Worm (Caenorhabditis elegans): Measurements from ENCODE around the gene F58E6.11.

Gene F58E6.11

ce11 chrV:9782969-9783368 is 25.2 kb upstream of the F58E6.11 start, which contains the start of gene F46B6.5:
Gene F46B6.5, minus strand, starts transcription at chrV:9783069.
- TF ChIP-seq pat-9 (tag; optimal IDR thresholded peaks at IDR 0.05) (no peak), elt-4 (tag; optimal IDR thresholded peaks at IDR 0.05) (no peak), ceh-2 (tag; optimal IDR thresholded peaks at IDR 0.05) (no peak), gmeb-2 (tag; optimal IDR thresholded peaks at IDR 0.05) (no peak), zip-5 (tag; optimal IDR thresholded peaks at IDR 0.05) (no peak), ttx-3 (tag; optimal IDR thresholded peaks at IDR 0.05) (no peak), madf-2 (tag; optimal IDR thresholded peaks at IDR 0.05) (no peak), pros-1 (tag; optimal IDR thresholded peaks at IDR 0.05) (no peak), unc-55 (GFP tag; optimal IDR thresholded peaks at IDR 0.05) (no peak), unc-3 (GFP tag; conservative IDR thresholded peaks at IDR 0.05) (no peak), unc-3 (tag; optimal IDR thresholded peaks at IDR 0.05) (no peak), syd-9 (tag; optimal IDR thresholded peaks at IDR 0.05) (no peak), dve-1 (tag; optimal IDR thresholded peaks at IDR 0.05) (no peak)

DNA sequence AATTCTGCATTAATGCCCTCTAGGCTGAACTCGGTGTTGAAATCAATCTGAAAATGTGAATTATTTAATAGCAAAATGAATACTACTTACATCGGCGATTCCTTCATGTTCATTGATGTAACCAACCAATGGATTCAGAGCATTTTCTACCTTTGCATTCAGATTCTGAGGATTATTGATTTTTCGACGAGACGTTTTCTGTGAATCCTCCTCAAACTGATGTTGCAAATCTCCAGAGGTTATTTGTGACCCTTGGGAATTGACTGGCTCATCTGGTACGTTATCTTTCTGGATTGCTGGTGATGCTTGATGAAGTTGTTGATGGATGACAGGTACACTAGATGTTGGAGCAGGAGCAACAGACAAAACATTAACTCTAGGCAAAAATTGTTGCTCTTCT is 24.3 kb upstream of the F58E6.11 start:
- TF ChIP-seq ceh-6 (GFP tag; optimal IDR thresholded peaks at IDR 0.05) (no peak), syd-9 (tag; optimal IDR thresholded peaks at IDR 0.05) (no peak), unc-42 (tag; optimal IDR thresholded peaks at IDR 0.05) (no peak), nhr-11 (tag; optimal IDR thresholded peaks at IDR 0.05) (no peak), hlh-13 (GFP tag; optimal IDR thresholded peaks at IDR 0.05) (no peak), odd-2 (tag; optimal IDR thresholded peaks at IDR 0.05) (no peak), ceh-30 (tag; optimal IDR thresholded peaks at IDR 0.05) (no peak), hlh-30 (tag; optimal IDR thresholded peaks at IDR 0.05; ENCODE audit: insufficient read depth) (no peak), unc-3 (GFP tag; conservative IDR thresholded peaks at IDR 0.05) (no peak), unc-3 (tag; optimal IDR thresholded peaks at IDR 0.05) (no peak), fkh-10 (GFP tag; optimal IDR thresholded peaks at IDR 0.05) (no peak), Y22D7AL.16 (tag; optimal IDR thresholded peaks at IDR 0.05) (no peak)

DNA sequence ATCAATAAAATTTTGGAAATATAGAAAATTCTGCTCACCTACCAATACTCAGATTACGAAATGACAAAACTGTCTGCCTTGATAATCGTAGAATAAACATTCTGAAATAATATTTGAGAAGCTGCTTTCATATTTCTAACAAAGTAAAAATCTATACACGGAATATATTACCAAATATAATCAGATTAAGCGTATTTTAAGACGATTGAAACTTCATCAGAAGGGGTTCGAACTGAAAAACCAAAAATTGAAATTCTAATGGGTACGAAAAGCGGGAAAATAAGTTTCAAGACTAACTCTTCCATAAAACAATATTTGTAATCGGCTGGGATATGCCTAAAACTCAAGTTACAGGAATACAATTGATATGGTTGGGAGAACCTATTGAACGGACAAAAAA is 21.6 kb upstream of the F58E6.11 start, which contains the start of gene F46B6.4:
Gene F46B6.4 (minus strand): TSS at position 101 of the 400 bp plus-strand sequence.
- TF ChIP-seq fkh-10 (GFP tag; optimal IDR thresholded peaks at IDR 0.05) (no peak), elt-4 (tag; optimal IDR thresholded peaks at IDR 0.05) (no peak)

- TF ChIP-seq ceh-14 (tag; optimal IDR thresholded peaks at IDR 0.05) (no peak), ceh-2 (tag; optimal IDR thresholded peaks at IDR 0.05) (no peak), lim-6 (tag; optimal IDR thresholded peaks at IDR 0.05) (no peak), ztf-16 (tag; optimal IDR thresholded peaks at IDR 0.05) (no peak), hlh-13 (GFP tag; optimal IDR thresholded peaks at IDR 0.05) (no peak), unc-86 (tag; optimal IDR thresholded peaks at IDR 0.05) (no peak), nhr-232 (tag; optimal IDR thresholded peaks at IDR 0.05) (no peak), pax-1 (tag; optimal IDR thresholded peaks at IDR 0.05) (no peak), ahr-1 (tag; optimal IDR thresholded peaks at IDR 0.05) (no peak), fkh-10 (GFP tag; optimal IDR thresholded peaks at IDR 0.05) (no peak), ttx-3 (tag; optimal IDR thresholded peaks at IDR 0.05) (no peak), ceh-45 (GFP tag; IDR thresholded peaks at IDR 0.05) (no peak), ceh-34 (tag; optimal IDR thresholded peaks at IDR 0.05) (no peak), ceh-30 (tag; optimal IDR thresholded peaks at IDR 0.05) (no peak), pros-1 (tag; optimal IDR thresholded peaks at IDR 0.05) (no peak), hlh-30 (tag; optimal IDR thresholded peaks at IDR 0.05; ENCODE audit: insufficient read depth) (no peak), T23F11.4 (GFP tag; optimal IDR thresholded peaks at IDR 0.05) (no peak)
These were observed 19.9 kb upstream of the F58E6.11 start, which contains the start of gene smg-4 for ce11 chrV:9777645-9778044. Gene smg-4, minus strand, starts transcription at chrV:9777745.

DNA sequence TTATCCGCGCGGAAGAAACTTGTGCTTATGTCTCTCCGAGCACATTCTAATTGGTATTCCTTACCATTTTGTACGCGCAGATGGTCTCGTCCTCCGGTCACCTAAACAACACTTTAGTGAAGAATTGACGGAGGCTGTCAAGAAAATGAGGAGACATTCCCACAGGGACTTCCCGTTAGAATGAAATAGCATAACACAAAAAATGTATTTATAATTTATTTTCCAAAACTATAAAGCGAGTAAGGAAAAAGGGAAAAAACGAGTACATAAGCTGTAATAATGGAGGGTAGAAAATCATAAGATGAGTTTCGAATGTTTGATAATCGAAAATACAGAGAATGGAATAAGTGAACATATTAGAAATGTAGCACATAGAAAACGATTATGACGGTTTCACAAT is 17.9 kb upstream of the F58E6.11 start, which contains the start of gene F46B6.12:
Gene F46B6.12 (minus strand): TSS at position 101 of the 400 bp plus-strand sequence.
- TF ChIP-seq hlh-13 (GFP tag; optimal IDR thresholded peaks at IDR 0.05) (no peak), ceh-31 (tag; optimal IDR thresholded peaks at IDR 0.05) (no peak), unc-42 (tag; optimal IDR thresholded peaks at IDR 0.05) (no peak), odd-2 (tag; optimal IDR thresholded peaks at IDR 0.05) (no peak), pha-2 (tag; optimal IDR thresholded peaks at IDR 0.05) (no peak), C08G9.2 (tag; optimal IDR thresholded peaks at IDR 0.05) (no peak), C38D4.7 (GFP tag; optimal IDR thresholded peaks at IDR 0.05) (no peak), ttx-3 (tag; optimal IDR thresholded peaks at IDR 0.05) (no peak), pha-4 (tag; optimal IDR thresholded peaks at IDR 0.05) (no peak), madf-2 (tag; optimal IDR thresholded peaks at IDR 0.05) (no peak), K09A11.1 (tag; optimal IDR thresholded peaks at IDR 0.05; ENCODE audit: insufficient read depth) (no peak), rnt-1 (tag; optimal IDR thresholded peaks at IDR 0.05) (no peak), ceh-34 (tag; optimal IDR thresholded peaks at IDR 0.05) (no peak), T23F11.4 (GFP tag; optimal IDR thresholded peaks at IDR 0.05) (no peak), hlh-6 (tag; optimal IDR thresholded peaks at IDR 0.05) (no peak), sox-4 (tag; optimal IDR thresholded peaks at IDR 0.05) (no peak)
